Fruit fly (Drosophila melanogaster) whole organism, wandering third instar larva: Measurements from ENCODE around the gene Sfp77F.

Experiments
- Abd-B ChIP-seq: fragments of >200 bp; optimal IDR thresholded peaks from 2 replicates; lab custom pipeline; 2017; ENCODE audit warnings: missing biosample characterization, missing genetic modification characterization
- CG9705 ChIP-seq: fragments of 200-800 bp; sonication (Bioruptor generic); optimal IDR thresholded peaks from 2 replicates; lab custom pipeline; 2018; ENCODE audit warnings: missing biosample characterization, mild to moderate bottlenecking, missing genetic modification characterization
- GATAd ChIP-seq: sonication (Bioruptor generic); optimal IDR thresholded peaks from 2 replicates; lab custom pipeline; 2016; ENCODE audit warnings: missing biosample characterization, missing genetic modification characterization
- Hr83 ChIP-seq: fragments of 200-300 bp; sonication (Bioruptor generic); optimal IDR thresholded peaks from 2 replicates; lab custom pipeline; 2016; ENCODE audit warnings: missing biosample characterization, mild to moderate bottlenecking, missing genetic modification characterization, moderate library complexity; ENCODE audit not compliant: poor library complexity, severe bottlenecking
- Jra ChIP-seq: sonication (Bioruptor generic); optimal IDR thresholded peaks from 2 replicates; lab custom pipeline; 2016; ENCODE audit warnings: missing biosample characterization, missing genetic modification characterization
- Myc ChIP-seq: fragments of >200 bp; optimal IDR thresholded peaks from 2 replicates; lab custom pipeline; 2017
- OdsH ChIP-seq: fragments of 200-800 bp; sonication (Bioruptor generic); optimal IDR thresholded peaks from 2 replicates; lab custom pipeline; 2016; ENCODE audit warnings: missing biosample characterization, mild to moderate bottlenecking, missing genetic modification characterization
- Rel ChIP-seq, 2 experiments: fragments of 200-800 bp; sonication (Bioruptor generic) in 1 of 2; optimal IDR thresholded peaks; 2 replicates in 1 of 2; 3 replicates in 1 of 2; lab custom pipeline; 2016 to 2019; ENCODE audit warnings: mild to moderate bottlenecking in 2 of 2, missing biosample characterization in 2 of 2, missing genetic modification characterization in 2 of 2, moderate library complexity in 1 of 2
- br ChIP-seq: fragments of 200-800 bp; sonication (Bioruptor generic); optimal IDR thresholded peaks from 2 replicates; lab custom pipeline; 2016; ENCODE audit warnings: missing biosample characterization, missing genetic modification characterization
- brk ChIP-seq: fragments of 200-800 bp; sonication (Bioruptor generic); optimal IDR thresholded peaks from 2 replicates; lab custom pipeline; 2016; ENCODE audit warnings: missing biosample characterization, mild to moderate bottlenecking, missing genetic modification characterization
- dl ChIP-seq, 2 experiments: fragments of 175-275, 200-275 bp in 1 of 2; fragments of 200-275 bp in 1 of 2; sonication (Bioruptor generic); optimal IDR thresholded peaks; lab custom pipeline; 2018; ENCODE audit warnings: mild to moderate bottlenecking in 2 of 2, missing biosample characterization in 2 of 2, missing genetic modification characterization in 2 of 2, moderate library complexity in 2 of 2; ENCODE audit not compliant: partially characterized antibody in 2 of 2, insufficient read depth in 1 of 2
- foxo ChIP-seq, 2 experiments: fragments of 200-800 bp; sonication (Bioruptor generic); optimal IDR thresholded peaks; 2 replicates in 1 of 2; 3 replicates in 1 of 2; lab custom pipeline; 2016 to 2017; ENCODE audit warnings: missing biosample characterization in 2 of 2, missing genetic modification characterization in 2 of 2
- fru ChIP-seq: fragments of 200-800 bp; sonication (Bioruptor generic); optimal IDR thresholded peaks from 3 replicates; lab custom pipeline; 2016; ENCODE audit warnings: missing biosample characterization, mild to moderate bottlenecking, missing genetic modification characterization
- h ChIP-seq: fragments of 200-800 bp; sonication (Bioruptor generic); optimal IDR thresholded peaks from 3 replicates; lab custom pipeline; 2016; ENCODE audit warnings: missing biosample characterization, mild to moderate bottlenecking, missing genetic modification characterization
- lola ChIP-seq: fragments of >200 bp; optimal IDR thresholded peaks from 2 replicates; lab custom pipeline; 2017; ENCODE audit warnings: missing biosample characterization, missing genetic modification characterization
- pan ChIP-seq: fragments of >200 bp; optimal IDR thresholded peaks from 2 replicates; lab custom pipeline; 2017
- psq ChIP-seq: fragments of 200-800 bp; sonication (Bioruptor generic); optimal IDR thresholded peaks from 3 replicates; lab custom pipeline; 2017; ENCODE audit warnings: missing biosample characterization, mild to moderate bottlenecking, missing genetic modification characterization, moderate library complexity
- rgr ChIP-seq: fragments of 200-800 bp; sonication (Bioruptor generic); optimal IDR thresholded peaks from 3 replicates; lab custom pipeline; 2016; ENCODE audit warnings: missing biosample characterization, mild to moderate bottlenecking, missing genetic modification characterization
- usp ChIP-seq: fragments of >200 bp; optimal IDR thresholded peaks from 2 replicates; lab custom pipeline; 2017; ENCODE audit warnings: missing biosample characterization, missing genetic modification characterization
- woc ChIP-seq: sonication (Bioruptor generic); optimal IDR thresholded peaks from 2 replicates; lab custom pipeline; 2016; ENCODE audit warnings: missing biosample characterization, mild to moderate bottlenecking, missing genetic modification characterization

The Sfp77F gene

DNA sequence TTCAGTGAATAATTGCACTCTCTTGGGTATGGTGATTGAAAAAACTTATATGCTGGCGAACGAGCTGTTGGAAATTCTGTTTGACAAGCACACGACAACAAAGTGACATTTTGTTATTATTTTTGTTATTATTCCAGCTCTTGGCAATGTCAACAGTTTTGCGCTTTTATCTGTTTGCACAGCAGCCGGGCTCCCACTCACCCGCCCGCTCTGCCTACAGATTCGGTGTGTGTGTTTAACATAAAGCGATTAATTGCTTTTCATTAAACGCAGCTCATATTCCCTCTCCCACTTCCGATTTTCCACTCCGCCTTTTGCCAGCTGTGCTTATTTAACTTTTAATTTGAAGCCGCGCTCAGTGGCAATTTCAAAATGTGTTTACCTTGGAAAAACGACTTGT lies 3.8 kb upstream of the Sfp77F start:
- TF ChIP-seq lola (GFP tag; lab: Kevin White, UChicago) (no peak), Hr83 (peak; percentile 38)

DNA sequence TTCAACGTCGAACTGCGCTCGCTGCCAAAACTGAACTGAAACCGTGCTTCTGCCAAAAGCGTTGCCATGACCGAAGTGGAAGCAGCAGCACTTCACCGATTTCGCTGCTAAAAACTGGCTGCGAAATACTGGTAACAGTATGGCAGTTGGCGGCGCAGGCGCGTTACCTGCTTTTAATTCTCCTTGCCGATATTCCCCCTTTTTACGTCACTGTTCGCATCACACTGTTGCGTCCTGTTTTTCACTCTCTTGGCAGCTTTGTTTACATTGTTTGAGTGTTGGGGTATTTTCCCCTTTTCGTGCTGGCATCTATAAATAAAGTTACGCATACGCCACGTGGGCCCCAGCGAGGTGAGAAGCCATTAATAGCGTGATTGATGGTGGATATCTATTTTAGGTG lies 12.0 kb downstream of the Sfp77F start, which contains the start of gene CG32432:
Gene CG32432 (minus strand): TSS at position 17 of the 400 bp plus-strand sequence.
- TF ChIP-seq GATAd (GFP tag; lab: Kevin White, UChicago) (no peak), h (no peak)

DNA sequence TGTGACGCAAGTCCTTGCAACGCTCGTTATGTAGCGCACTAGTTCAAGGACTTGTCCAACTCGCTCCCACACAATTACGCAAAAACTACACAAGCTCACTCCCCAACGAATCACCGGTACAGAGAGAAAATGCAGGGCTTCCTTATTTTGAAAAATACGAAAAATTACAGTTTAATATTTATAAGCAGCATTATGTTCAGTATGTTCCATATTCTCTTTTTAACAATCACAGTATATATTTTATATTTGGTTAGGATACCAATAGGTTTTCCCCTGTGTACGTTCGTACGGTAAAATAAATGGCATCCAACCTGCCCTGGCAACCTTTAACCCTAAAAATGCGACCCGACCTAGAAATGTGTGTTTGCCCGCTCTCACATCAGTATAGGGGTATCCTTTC lies 13.2 kb downstream of the Sfp77F start:
- TF ChIP-seq pan (no peak), Hr83 (no peak), foxo (GFP tag; optimal IDR thresholded peaks at IDR 0.05; lab: Kevin White, UChicago) (no peak), Myc (no peak), psq (GFP tag; lab: Kevin White, UChicago) (no peak), Jra (GFP tag; lab: Kevin White, UChicago) (no peak), woc (GFP tag; lab: Kevin White, UChicago) (no peak), br (GFP tag; lab: Kevin White, UChicago) (no peak)

DNA sequence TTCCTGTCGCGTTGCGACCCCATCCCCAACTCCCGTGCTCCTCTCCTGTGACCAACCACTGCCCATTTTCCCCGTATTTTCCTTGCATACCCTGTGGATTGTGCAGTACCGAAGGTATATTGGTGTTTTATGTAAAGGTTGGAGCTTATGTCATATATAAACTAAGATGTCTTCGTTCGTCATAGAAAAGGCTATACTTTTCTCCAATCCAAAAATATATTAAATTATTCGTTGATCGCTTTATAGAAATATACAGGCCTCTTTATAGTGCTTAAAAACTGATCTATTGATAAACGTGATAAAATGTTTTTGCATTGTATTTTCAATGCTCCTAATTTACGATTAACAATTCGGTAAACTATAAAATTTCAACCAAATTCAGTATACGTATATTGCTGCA lies 28.2 kb downstream of the Sfp77F start:
- TF ChIP-seq fru (GFP tag; lab: Kevin White, UChicago) (no peak), Abd-B (GFP tag; lab: Kevin White, UChicago) (no peak)

DNA sequence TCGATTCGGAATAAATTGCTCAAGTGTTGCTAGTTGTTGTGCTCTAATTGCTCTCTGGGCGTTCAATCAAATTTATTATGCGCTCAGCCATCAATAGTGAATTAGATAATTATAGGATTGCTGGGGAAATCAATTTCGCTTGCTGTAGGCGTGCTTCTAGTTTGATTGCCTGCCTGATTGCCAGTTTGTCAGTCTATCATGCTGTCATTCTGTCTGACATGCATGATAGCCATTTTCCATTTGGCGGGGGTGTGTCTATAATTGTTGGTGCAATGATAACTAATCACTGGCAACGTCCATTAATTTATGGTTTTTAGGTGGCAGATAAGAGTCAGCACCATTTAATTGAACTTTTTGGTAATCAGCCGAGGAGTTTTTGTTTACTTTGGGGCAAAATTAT lies 39.6 kb downstream of the Sfp77F start:
- TF ChIP-seq rgr (GFP tag; lab: Kevin White, UChicago) (no peak), Rel (GFP tag; optimal IDR thresholded peaks at IDR 0.05; lab: Kevin White, UChicago) (no peak), Rel (tag; optimal IDR thresholded peaks at IDR 0.05; lab: Kevin White, UChicago) (no peak), dl (GFP tag; optimal IDR thresholded peaks at IDR 0.05; lab: Kevin White, UChicago; ENCODE audit: insufficient read depth in 1 of 2, partially characterized antibody in 2 of 2) (no peak), pan (no peak), brk (no peak)

DNA sequence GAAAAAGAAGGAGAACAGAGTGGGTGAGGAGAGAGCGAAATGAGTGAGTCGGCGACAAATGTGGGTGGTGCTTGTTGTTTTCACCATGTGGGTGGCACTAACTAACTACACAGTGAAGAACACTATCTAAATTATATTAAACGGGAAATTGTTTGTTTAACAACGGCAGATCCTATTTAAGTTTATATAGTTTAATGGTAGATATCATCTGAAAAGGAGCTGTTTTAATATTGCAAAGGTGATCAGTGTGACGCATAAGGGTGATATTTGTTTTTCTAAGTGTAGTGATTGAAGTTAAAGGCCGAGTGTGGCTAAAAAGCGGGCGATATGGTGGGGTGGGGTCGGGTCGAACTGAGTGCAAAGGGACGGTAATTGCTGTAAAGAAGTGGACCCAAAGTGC lies 48.6 kb downstream of the Sfp77F start:
- no peak for TF ChIP-seq woc (GFP tag; lab: Kevin White, UChicago)
- TF ChIP-seq foxo (GFP tag; optimal IDR thresholded peaks at IDR 0.05; lab: Kevin White, UChicago): no peak
- TF ChIP-seq OdsH (GFP tag; lab: Kevin White, UChicago): no peak
- no peak for TF ChIP-seq usp
- no peak for TF ChIP-seq CG9705 (GFP tag; lab: Kevin White, UChicago)
- TF ChIP-seq fru (GFP tag; lab: Kevin White, UChicago): no peak
